Fruit fly (Drosophila melanogaster): ENCODE measurements around the gene GV1.

Gene GV1

dm6 chr3L:1802802-1803201 is 7.6 kb upstream of the GV1 start, which contains the start of the genes JTBR and CG42676 (continued):
- TF ChIP-seq CG10979 (tag; optimal IDR thresholded peaks at IDR 0.05) (no peak), CG12104 (GFP tag; optimal IDR thresholded peaks at IDR 0.05) (peak; percentile 19), CG34224 (GFP tag; IDR thresholded peaks at IDR 0.05; ENCODE audit: partially characterized antibody) (peak; percentile 62; the same call in 2 of the 3 replicates), CG18262 (tag; optimal IDR thresholded peaks at IDR 0.05) (no peak), CG10366 (GFP tag; IDR thresholded peaks at IDR 0.05) (no peak), kay (GFP tag; optimal IDR thresholded peaks at IDR 0.05) (no peak), otp (GFP tag; IDR thresholded peaks at IDR 0.05) (no peak), CG13424 (tag; optimal IDR thresholded peaks at IDR 0.05) (peak; percentile 25), CG15514 (GFP tag; optimal IDR thresholded peaks at IDR 0.05) (peak; percentile 100), CG12659 (GFP tag; optimal IDR thresholded peaks at IDR 0.05) (peak; percentile 50), unpg (GFP tag; optimal IDR thresholded peaks at IDR 0.05) (no peak), CG4617 (GFP tag; optimal IDR thresholded peaks at IDR 0.05; ENCODE audit: borderline replicate concordance) (peak; percentile 40), tll (GFP tag; optimal IDR thresholded peaks at IDR 0.05) (no peak), exex (tag; optimal IDR thresholded peaks at IDR 0.05) (peak; percentile 36), ci (GFP tag; IDR thresholded peaks at IDR 0.05) (no peak), CG14860 (GFP tag; IDR thresholded peaks at IDR 0.05; ENCODE audit: partially characterized antibody) (0 out of 3 replicates have a peak, but pooled peaks have one; percentile 7), CG15269 (tag; optimal IDR thresholded peaks at IDR 0.05) (no peak), Tbp (GFP tag; optimal IDR thresholded peaks at IDR 0.05) (no peak), pzg (GFP tag; optimal IDR thresholded peaks at IDR 0.05) (peak; percentile 65), CG9876 (GFP tag; optimal IDR thresholded peaks at IDR 0.05) (no peak), chif (GFP tag; optimal IDR thresholded peaks at IDR 0.05) (peak in 1 of 2 experiments; percentile 8), CG17385 (GFP tag; optimal IDR thresholded peaks at IDR 0.05) (no peak), CG2116 (GFP tag; optimal IDR thresholded peaks at IDR 0.05) (peak; percentile 34), CG12391 (tag; optimal IDR thresholded peaks at IDR 0.05) (peak; percentile 67), CG11085 (GFP tag; IDR thresholded peaks at IDR 0.05) (no peak), B-H2 (GFP tag; optimal IDR thresholded peaks at IDR 0.05) (no peak), sens (GFP tag) (peak; percentile 71), Sox100B (GFP tag; optimal IDR thresholded peaks at IDR 0.05) (no peak), Bgb (GFP tag; IDR thresholded peaks at IDR 0.05; ENCODE audit: partially characterized antibody) (peak; percentile 50), Myb (GFP tag; optimal IDR thresholded peaks at IDR 0.05) (no peak), Hr51 (GFP tag; optimal IDR thresholded peaks at IDR 0.05) (no peak), Pdp1 (GFP tag; optimal IDR thresholded peaks at IDR 0.05) (peak in 1 of 2 experiments; percentile 45), Chrac-16 (GFP tag; optimal IDR thresholded peaks at IDR 0.05) (no peak), prd (optimal IDR thresholded peaks at IDR 0.05) (no peak), prd (GFP tag; IDR thresholded peaks at IDR 0.05) (0 out of 3 replicates have a peak, but pooled peaks have one; percentile 18)

- TF ChIP-seq mam (GFP tag; optimal IDR thresholded peaks at IDR 0.05): peak; percentile 87
- TF ChIP-seq al (GFP tag; IDR thresholded peaks at IDR 0.05): peak; percentile 92
- TF ChIP-seq lov (optimal IDR thresholded peaks at IDR 0.05): no peak
- peak; percentile 91 for TF ChIP-seq lov (GFP tag; IDR thresholded peaks at IDR 0.05)
- peak; percentile 92 for TF ChIP-seq CG11695 (GFP tag; IDR thresholded peaks at IDR 0.05)
- TF ChIP-seq CG11093 (GFP tag; IDR thresholded peaks at IDR 0.05): peak; percentile 76; the same call in 2 of the 3 replicates
- peak; percentile 92 for TF ChIP-seq Awh (GFP tag; IDR thresholded peaks at IDR 0.05)
- peak; percentile 93 for TF ChIP-seq unpg (GFP tag; optimal IDR thresholded peaks at IDR 0.05)
- no peak for TF ChIP-seq prd (optimal IDR thresholded peaks at IDR 0.05)
- TF ChIP-seq prd (GFP tag; IDR thresholded peaks at IDR 0.05): peak; percentile 93
- TF ChIP-seq lbe (GFP tag; optimal IDR thresholded peaks at IDR 0.05): no peak
- TF ChIP-seq luna (GFP tag; optimal IDR thresholded peaks at IDR 0.05): peak; percentile 41
- TF ChIP-seq wek (GFP tag; optimal IDR thresholded peaks at IDR 0.05): peak; percentile 75
- TF ChIP-seq CG4424 (GFP tag; optimal IDR thresholded peaks at IDR 0.05): peak; percentile 91
- peak; percentile 42 for TF ChIP-seq twi (tag; optimal IDR thresholded peaks at IDR 0.05)
- no peak for TF ChIP-seq pfk (GFP tag; optimal IDR thresholded peaks at IDR 0.05)
- TF ChIP-seq Hsf (GFP tag; optimal IDR thresholded peaks at IDR 0.05): peak; percentile 89
- TF ChIP-seq CG18011 (GFP tag; optimal IDR thresholded peaks at IDR 0.05): peak; percentile 55
- TF ChIP-seq kah (GFP tag; optimal IDR thresholded peaks at IDR 0.05): peak; percentile 57
Measured at dm6 chr3L:1808631-1809030, 1.8 kb upstream of the GV1 start.
